Worm (Caenorhabditis elegans) whole organism, L3 larva: ENCODE data around the gene wago-5.

Source experiments
- R02D3.7 ChIP-seq: fragments of 150-350 bp; optimal IDR thresholded peaks from 2 replicates; lab custom pipeline; 2014; ENCODE audit warnings: missing biosample characterization, missing genetic modification characterization
- ama-1 ChIP-seq: fragments of 150-350 bp; optimal IDR thresholded peaks from 2 replicates; lab custom pipeline; 2018
- elt-3 ChIP-seq, 3 experiments: fragments of 150-350 bp in 1 of 3; sonication (generic microtip) in 2 of 3; optimal IDR thresholded peaks; 2 replicates in 2 of 3; 4 replicates in 1 of 3; lab custom pipeline; 2014 to 2017; ENCODE audit warnings: missing biosample characterization in 3 of 3, missing genetic modification characterization in 3 of 3
- eor-1 ChIP-seq, 2 experiments: fragments of 150-350 bp; optimal IDR thresholded peaks; 2 replicates each; lab custom pipeline; 2014 to 2018; ENCODE audit warnings: missing biosample characterization in 2 of 2, missing genetic modification characterization in 2 of 2
- hmg-11 ChIP-seq: sonication (generic microtip); optimal IDR thresholded peaks from 2 replicates; lab custom pipeline; 2016; ENCODE audit warnings: missing genetic modification characterization, missing compliant biosample characterization
- mdl-1 ChIP-seq: fragments of 150-350 bp; optimal IDR thresholded peaks from 2 replicates; lab custom pipeline; 2014; ENCODE audit warnings: missing biosample characterization, missing genetic modification characterization
- nfya-1 ChIP-seq: sonication (generic microtip); optimal IDR thresholded peaks from 2 replicates; lab custom pipeline; 2017; ENCODE audit warnings: missing genetic modification characterization, mild to moderate bottlenecking, missing compliant biosample characterization, antibody characterized with exemption, moderate library complexity; ENCODE audit not compliant: insufficient read depth
- nhr-237 ChIP-seq: fragments of 150-350 bp; optimal IDR thresholded peaks from 2 replicates; lab custom pipeline; 2014; ENCODE audit warnings: missing biosample characterization, missing genetic modification characterization
- snpc-4 ChIP-seq: fragments of 150-350 bp; optimal IDR thresholded peaks from 2 replicates; lab custom pipeline; 2014; ENCODE audit warnings: missing biosample characterization, missing genetic modification characterization

DNA sequence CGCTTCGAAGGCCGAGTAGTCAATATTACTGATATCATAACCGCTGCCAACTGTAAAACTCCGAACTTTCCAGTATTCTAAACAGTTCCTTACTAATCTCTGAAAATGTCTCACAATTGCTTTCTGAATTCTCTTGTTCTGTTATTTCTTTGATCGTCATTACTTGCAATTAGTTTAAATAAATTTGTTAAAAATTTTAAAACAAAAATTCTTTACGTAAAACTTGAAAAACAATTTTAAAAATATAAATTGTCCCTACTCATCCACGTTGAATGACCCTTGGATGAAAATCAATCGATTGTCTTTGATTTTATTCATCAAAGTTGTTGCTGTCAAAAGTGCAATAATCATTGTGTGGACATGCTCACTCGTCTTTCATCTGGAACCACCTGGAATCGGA is 21.1 kb downstream of the wago-5 start, which contains the start of gene acdh-8:
- no peak for TF ChIP-seq hmg-11 (tag; lab: Kevin White, UChicago)
- TF ChIP-seq R02D3.7 (tag; lab: Kevin White, UChicago) = no peak
- no peak for TF ChIP-seq eor-1 (tag; optimal IDR thresholded peaks at IDR 0.05; lab: Kevin White, UChicago)
- TF ChIP-seq nfya-1 (tag; lab: Kevin White, UChicago) = no peak
- TF ChIP-seq elt-3 (tag; optimal IDR thresholded peaks at IDR 0.05; lab: Kevin White, UChicago) = no peak
- no peak for TF ChIP-seq ama-1
- no peak for TF ChIP-seq mdl-1 (tag; lab: Kevin White, UChicago)
- no peak for TF ChIP-seq nhr-237 (tag; lab: Kevin White, UChicago)
- TF ChIP-seq snpc-4 = no peak
